Worm (Caenorhabditis elegans): Measurements from ENCODE around the gene rbm-42.

- no peak for TF ChIP-seq flh-1 (GFP tag; optimal IDR thresholded peaks at IDR 0.05)
- TF ChIP-seq lin-32 (GFP tag; optimal IDR thresholded peaks at IDR 0.05), result no peak
- no peak for TF ChIP-seq unc-39 (tag; optimal IDR thresholded peaks at IDR 0.05)
Measured at ce11 chrIII:5124385-5124784, 28.6 kb downstream of the rbm-42 start.

All from whole organism, mixed stage, embryonic.